Fruit fly (Drosophila melanogaster): ENCODE results near the gene CG14384.

Gene CG14384

DNA sequence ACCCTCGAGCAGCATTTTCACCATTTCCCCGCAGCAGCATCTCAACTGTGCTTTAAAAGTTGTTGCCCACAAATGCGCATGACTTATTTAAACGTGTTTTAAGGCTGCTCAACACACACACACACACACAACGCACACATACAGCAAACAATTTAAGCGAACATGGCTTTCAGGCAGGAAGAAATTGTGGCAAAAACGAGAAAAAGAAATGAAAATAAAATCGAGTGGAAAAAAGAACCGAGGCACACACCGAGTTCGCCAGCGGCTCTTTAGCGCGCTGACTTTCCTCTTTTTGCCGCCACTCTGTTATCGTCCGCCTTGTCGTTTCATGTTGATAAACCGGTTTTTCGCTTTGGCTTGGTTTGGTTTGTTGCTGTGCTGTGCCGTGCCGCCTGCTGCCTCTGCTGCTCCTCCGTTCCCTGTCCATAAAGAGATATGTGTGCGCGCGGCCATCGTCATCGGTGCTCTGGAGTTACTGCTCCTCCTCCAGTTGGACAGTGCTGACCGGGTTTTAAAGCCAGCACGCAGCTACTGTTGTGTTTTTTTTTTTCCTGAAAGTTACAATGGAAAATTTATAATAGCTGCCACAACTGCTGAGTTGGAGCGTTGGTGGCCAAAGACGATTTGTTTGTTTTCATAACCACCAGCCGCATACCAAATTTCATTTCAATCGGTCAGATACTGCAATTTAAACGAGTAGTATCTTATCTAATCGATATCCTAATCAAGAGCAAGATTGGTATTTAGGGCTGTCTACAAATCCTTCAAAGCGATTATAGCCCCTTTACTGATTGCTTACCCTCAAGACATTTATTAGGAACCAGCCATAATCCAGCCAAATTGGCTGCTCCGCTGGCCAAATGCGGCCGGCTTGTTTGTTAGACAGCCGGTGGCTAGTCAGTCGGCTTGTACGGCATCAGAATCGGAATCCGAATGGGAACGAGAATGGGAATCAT is 48.6 kb upstream of the CG14384 start (continued):
- TF ChIP-seq Sox100B (GFP tag; optimal IDR thresholded peaks at IDR 0.05) (no peak), ro (GFP tag; IDR thresholded peaks at IDR 0.05) (no peak), CG12219 (GFP tag; optimal IDR thresholded peaks at IDR 0.05) (no peak), Nf-YA (GFP tag; IDR thresholded peaks at IDR 0.05) (no peak), br (optimal IDR thresholded peaks at IDR 0.05) (no peak), oc (tag; optimal IDR thresholded peaks at IDR 0.05) (no peak), CG17361 (GFP tag; IDR thresholded peaks at IDR 0.05) (0 out of 3 replicates have a peak, but pooled peaks have one; percentile 12), CG18599 (GFP tag; optimal IDR thresholded peaks at IDR 0.05) (no peak), CG10959 (GFP tag; IDR thresholded peaks at IDR 0.05) (no peak), shn (GFP tag; optimal IDR thresholded peaks at IDR 0.05) (peak; percentile 47), maf-S (GFP tag; optimal IDR thresholded peaks at IDR 0.05) (no peak), HmgZ (tag; optimal IDR thresholded peaks at IDR 0.05) (no peak), CG30403 (GFP tag; optimal IDR thresholded peaks at IDR 0.05) (peak; percentile 28), schlank (tag; optimal IDR thresholded peaks at IDR 0.05) (no peak), Mes4 (GFP tag; optimal IDR thresholded peaks at IDR 0.05) (no peak), lbe (GFP tag; optimal IDR thresholded peaks at IDR 0.05) (peak; percentile 57), CG32532 (GFP tag; IDR thresholded peaks at IDR 0.05) (peak; percentile 55), CG15696 (tag; optimal IDR thresholded peaks at IDR 0.05) (no peak), Fer2 (tag; optimal IDR thresholded peaks at IDR 0.05) (no peak), CTCF (GFP tag; optimal IDR thresholded peaks at IDR 0.05) (no peak), Doc2 (GFP tag; IDR thresholded peaks at IDR 0.05) (no peak), CG7987 (GFP tag; optimal IDR thresholded peaks at IDR 0.05) (no peak), mam (GFP tag; optimal IDR thresholded peaks at IDR 0.05) (peak; percentile 20), CG1832 (GFP tag; optimal IDR thresholded peaks at IDR 0.05) (no peak), HmgD (GFP tag; optimal IDR thresholded peaks at IDR 0.05) (peak; percentile 2), kni (GFP tag; optimal IDR thresholded peaks at IDR 0.05) (peak; percentile 56), row (GFP tag; IDR thresholded peaks at IDR 0.05) (peak; percentile 73), pita (GFP tag; optimal IDR thresholded peaks at IDR 0.05) (no peak), unpg (GFP tag; optimal IDR thresholded peaks at IDR 0.05) (no peak), Hey (tag; optimal IDR thresholded peaks at IDR 0.05) (no peak), luna (GFP tag; optimal IDR thresholded peaks at IDR 0.05) (no peak), Adf1 (GFP tag; IDR thresholded peaks at IDR 0.05) (peak; percentile 53), CG12104 (GFP tag; optimal IDR thresholded peaks at IDR 0.05) (no peak), CG3065 (GFP tag; optimal IDR thresholded peaks at IDR 0.05) (no peak), CG8765 (GFP tag; IDR thresholded peaks at IDR 0.05) (peak; percentile 22; the same call in 1 of the 2 replicates), mirr (GFP tag; optimal IDR thresholded peaks at IDR 0.05) (peak; percentile 31), CG10431 (GFP tag; optimal IDR thresholded peaks at IDR 0.05) (no peak), Hsf (GFP tag; optimal IDR thresholded peaks at IDR 0.05) (no peak), sd (tag; optimal IDR thresholded peaks at IDR 0.05) (peak; percentile 73), D (optimal IDR thresholded peaks at IDR 0.05) (no peak), D (GFP tag; optimal IDR thresholded peaks at IDR 0.05) (no peak), Side (GFP tag; optimal IDR thresholded peaks at IDR 0.05) (no peak), ase (GFP tag; IDR thresholded peaks at IDR 0.05) (no peak), CG31224 (GFP tag; IDR thresholded peaks at IDR 0.05) (peak; percentile 59), CG15073 (GFP tag; optimal IDR thresholded peaks at IDR 0.05) (no peak), Mad (GFP tag; optimal IDR thresholded peaks at IDR 0.05) (no peak), CG7745 (tag; optimal IDR thresholded peaks at IDR 0.05) (no peak), CG17612 (GFP tag; IDR thresholded peaks at IDR 0.05) (no peak), stc (GFP tag; IDR thresholded peaks at IDR 0.05) (no peak), Jarid2 (GFP tag; optimal IDR thresholded peaks at IDR 0.05) (no peak), CG4707 (GFP tag; optimal IDR thresholded peaks at IDR 0.05) (no peak)

Measured in whole organism, embryonic.